Fruit fly (Drosophila melanogaster) whole organism, adult: Measurements from ENCODE around the gene CG12219.

Source experiments
- CG11617 ChIP-seq: fragments of 200-800 bp; sonication (Bioruptor generic); optimal IDR thresholded peaks from 2 replicates; lab custom pipeline; 2017; ENCODE audit warnings: mild to moderate bottlenecking, missing biosample characterization, missing genetic modification reagents, missing genetic modification characterization
- CG12768 ChIP-seq: fragments of 200-800 bp; sonication (Bioruptor generic); optimal IDR thresholded peaks from 2 replicates; lab custom pipeline; 2017; ENCODE audit warnings: missing biosample characterization, missing genetic modification characterization, mild to moderate bottlenecking, moderate library complexity, missing genetic modification reagents
- CG14711 ChIP-seq: fragments of 200-800 bp; sonication (Bioruptor generic); optimal IDR thresholded peaks from 2 replicates; lab custom pipeline; 2018; ENCODE audit warnings: missing biosample characterization, mild to moderate bottlenecking, missing genetic modification characterization, moderate library complexity
- CG1620 ChIP-seq: fragments of 200-800 bp; sonication (Bioruptor generic); optimal IDR thresholded peaks from 2 replicates; lab custom pipeline; 2016; ENCODE audit warnings: missing biosample characterization, missing genetic modification characterization
- CG33017 ChIP-seq: fragments of 200-800 bp; sonication (Bioruptor generic); optimal IDR thresholded peaks from 2 replicates; lab custom pipeline; 2018; ENCODE audit warnings: missing biosample characterization, mild to moderate bottlenecking, missing genetic modification characterization, moderate library complexity
- CG5204 ChIP-seq: fragments of 200-800 bp; sonication (Bioruptor generic); optimal IDR thresholded peaks from 2 replicates; lab custom pipeline; 2016; ENCODE audit warnings: missing biosample characterization, missing genetic modification characterization
- CG7045 ChIP-seq: fragments of 200-800 bp; sonication (Bioruptor generic); optimal IDR thresholded peaks from 2 replicates; lab custom pipeline; 2017; ENCODE audit warnings: missing biosample characterization, mild to moderate bottlenecking, missing genetic modification characterization
- CG7101 ChIP-seq: fragments of 200-800 bp; sonication (Bioruptor generic); optimal IDR thresholded peaks from 2 replicates; lab custom pipeline; 2018; ENCODE audit warnings: missing biosample characterization, mild to moderate bottlenecking, missing genetic modification characterization, moderate library complexity
- Clk ChIP-seq: fragments of 200-800 bp; sonication (Bioruptor generic); optimal IDR thresholded peaks from 2 replicates; lab custom pipeline; 2017; ENCODE audit warnings: missing biosample characterization, missing genetic modification characterization
- Crg-1 ChIP-seq: fragments of 200-800 bp; sonication (Bioruptor generic); optimal IDR thresholded peaks from 2 replicates; lab custom pipeline; 2016; ENCODE audit warnings: missing biosample characterization, missing genetic modification characterization
- Hr96 ChIP-seq: fragments of 200-800 bp; sonication (Bioruptor generic); optimal IDR thresholded peaks from 2 replicates; lab custom pipeline; 2016; ENCODE audit warnings: missing biosample characterization, missing genetic modification characterization
- Mnt ChIP-seq: fragments of 200-800 bp; sonication (Bioruptor generic); optimal IDR thresholded peaks from 2 replicates; lab custom pipeline; 2016; ENCODE audit warnings: missing biosample characterization, mild to moderate bottlenecking, missing genetic modification characterization
- bab1 ChIP-seq: fragments of 200-800 bp; sonication (Bioruptor generic); optimal IDR thresholded peaks from 3 replicates; lab custom pipeline; 2019; ENCODE audit warnings: missing biosample characterization, mild to moderate bottlenecking, missing genetic modification characterization, moderate library complexity
- cic ChIP-seq: fragments of 200-800 bp; sonication (Bioruptor generic); optimal IDR thresholded peaks from 2 replicates; lab custom pipeline; 2017; ENCODE audit warnings: missing biosample characterization, mild to moderate bottlenecking, missing genetic modification characterization, moderate library complexity
- cnc ChIP-seq, 2 experiments: fragments of >200 bp; optimal IDR thresholded peaks; 2 replicates each; lab custom pipeline; 2017
- kay ChIP-seq: fragments of 200-800 bp; sonication (Bioruptor generic); peaks from one replicate; lab custom pipeline; 2016; ENCODE audit warnings: missing biosample characterization, missing genetic modification characterization, borderline replicate concordance
- ovo ChIP-seq: fragments of 200-800 bp; sonication (Bioruptor generic); optimal IDR thresholded peaks from 2 replicates; lab custom pipeline; 2016; ENCODE audit warnings: missing biosample characterization, missing genetic modification characterization
- pad ChIP-seq: fragments of 200-800 bp; sonication (Bioruptor generic); optimal IDR thresholded peaks from 3 replicates; lab custom pipeline; 2017; ENCODE audit warnings: missing biosample characterization, missing genetic modification characterization, mild to moderate bottlenecking, moderate library complexity, missing genetic modification reagents
- tj ChIP-seq: fragments of 200-800 bp; sonication (Bioruptor generic); optimal IDR thresholded peaks from 3 replicates; lab custom pipeline; 2017; ENCODE audit warnings: missing biosample characterization, mild to moderate bottlenecking, missing genetic modification characterization, moderate library complexity
- toe ChIP-seq: fragments of 200-800 bp; sonication (Bioruptor generic); optimal IDR thresholded peaks from 2 replicates; lab custom pipeline; 2016; ENCODE audit warnings: missing biosample characterization, missing genetic modification characterization

Gene CG12219

DNA sequence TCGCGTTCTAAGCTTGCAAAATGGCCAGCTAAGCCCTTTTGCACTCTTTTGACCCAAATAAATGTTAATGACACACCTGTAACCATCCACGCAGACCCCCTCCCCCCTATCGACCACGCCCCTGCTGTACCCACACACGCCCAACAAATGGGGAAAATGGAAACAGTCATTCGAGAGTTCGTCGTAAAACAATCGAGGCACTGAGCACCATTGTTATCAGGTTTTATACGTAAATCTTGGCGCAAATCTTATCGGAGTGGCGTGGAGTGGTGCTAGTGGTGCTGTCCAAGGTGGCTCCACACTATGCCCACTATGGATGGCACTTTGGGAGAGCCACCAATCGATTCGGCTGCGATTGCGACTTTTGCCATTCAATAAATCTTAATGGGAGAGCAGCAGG lies 36.6 kb downstream of the CG12219 start:
- TF ChIP-seq CG14711 (tag; lab: Kevin White, UChicago) (no peak), Clk (GFP tag; lab: Kevin White, UChicago) (no peak), kay (GFP tag; lab: Kevin White, UChicago) (no peak), Mnt (GFP tag; lab: Kevin White, UChicago) (no peak), CG5204 (GFP tag; lab: Kevin White, UChicago) (no peak), cnc (optimal IDR thresholded peaks at IDR 0.05; lab: Kevin White, UChicago) (no peak), tj (peak; percentile 50), ovo (GFP tag; lab: Kevin White, UChicago) (no peak), pad (no peak), CG7101 (tag; lab: Kevin White, UChicago) (no peak), cic (GFP tag; lab: Kevin White, UChicago) (peak; percentile 12), CG11617 (GFP tag; lab: Kevin White, UChicago) (no peak)

DNA sequence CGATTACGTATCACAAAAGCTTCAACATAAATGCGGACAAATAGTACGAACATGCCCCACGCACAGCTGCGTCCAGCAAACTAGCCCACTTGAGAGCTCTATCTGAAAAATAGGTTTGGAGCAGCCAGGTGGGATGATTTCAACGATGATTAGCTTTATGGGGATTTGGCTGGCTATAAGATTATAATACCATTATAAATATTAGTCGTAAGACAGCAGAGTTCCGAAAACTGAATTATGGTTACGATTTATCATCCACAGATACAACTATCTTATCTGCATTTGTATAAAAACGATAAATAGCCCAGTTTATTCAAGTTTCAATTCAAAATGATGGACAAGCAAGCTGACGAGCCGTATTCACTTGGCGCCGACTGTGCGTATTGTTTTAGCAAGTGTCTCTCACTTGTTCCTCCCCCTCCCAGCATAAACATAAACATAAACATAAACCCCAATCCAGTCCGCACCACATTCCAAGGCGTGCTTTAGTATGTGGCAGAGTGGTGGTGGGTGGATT lies 37.4 kb downstream of the CG12219 start:
- TF ChIP-seq bab1 (GFP tag; lab: Kevin White, UChicago) (peak; percentile 12), pad (no peak)

DNA sequence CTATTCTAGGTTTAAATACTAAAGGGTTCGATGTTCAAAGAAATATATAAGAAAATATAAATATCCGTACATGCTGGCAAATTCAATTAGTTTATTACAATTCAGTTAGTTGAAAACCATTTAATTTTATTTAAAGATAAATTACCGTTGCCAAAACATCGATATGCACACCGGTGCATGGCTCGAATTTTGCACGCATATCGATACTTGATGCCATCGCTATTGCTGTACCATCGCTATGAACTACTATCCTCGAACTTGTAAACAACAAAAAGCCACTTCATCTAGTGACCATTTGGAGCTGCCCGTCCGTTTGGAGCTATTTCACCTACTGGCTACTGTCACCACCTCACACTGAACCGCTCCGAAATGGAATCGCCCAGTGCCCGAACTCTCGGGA lies 40.2 kb downstream of the CG12219 start, which contains the start of gene Josd:
Gene Josd (plus strand): TSS at position 270 of the 400 bp plus-strand sequence.
- TF ChIP-seq bab1 (GFP tag; lab: Kevin White, UChicago) = peak; percentile 48
- no peak for TF ChIP-seq CG33017
- no peak for TF ChIP-seq kay (GFP tag; lab: Kevin White, UChicago)
- TF ChIP-seq Hr96 (GFP tag; lab: Kevin White, UChicago) = no peak
- no peak for TF ChIP-seq CG7101 (tag; lab: Kevin White, UChicago)
- TF ChIP-seq CG14711 (tag; lab: Kevin White, UChicago) = no peak
- TF ChIP-seq Mnt (GFP tag; lab: Kevin White, UChicago) = peak; percentile 24
- TF ChIP-seq Crg-1 (GFP tag; lab: Kevin White, UChicago) = no peak
- TF ChIP-seq toe = peak; percentile 16
- no peak for TF ChIP-seq cic (GFP tag; lab: Kevin White, UChicago)
- TF ChIP-seq Clk (GFP tag; lab: Kevin White, UChicago) = no peak
- no peak for TF ChIP-seq CG7045 (GFP tag; lab: Kevin White, UChicago)
- no peak for TF ChIP-seq CG5204 (GFP tag; lab: Kevin White, UChicago)
- TF ChIP-seq tj = no peak
- TF ChIP-seq CG11617 (GFP tag; lab: Kevin White, UChicago) = no peak
- no peak for TF ChIP-seq ovo (GFP tag; lab: Kevin White, UChicago)
- no peak for TF ChIP-seq pad
- peak; percentile 7 for TF ChIP-seq CG1620
- no peak for TF ChIP-seq CG12768 (GFP tag; lab: Kevin White, UChicago)
- no peak for TF ChIP-seq cnc (optimal IDR thresholded peaks at IDR 0.05; lab: Kevin White, UChicago)

DNA sequence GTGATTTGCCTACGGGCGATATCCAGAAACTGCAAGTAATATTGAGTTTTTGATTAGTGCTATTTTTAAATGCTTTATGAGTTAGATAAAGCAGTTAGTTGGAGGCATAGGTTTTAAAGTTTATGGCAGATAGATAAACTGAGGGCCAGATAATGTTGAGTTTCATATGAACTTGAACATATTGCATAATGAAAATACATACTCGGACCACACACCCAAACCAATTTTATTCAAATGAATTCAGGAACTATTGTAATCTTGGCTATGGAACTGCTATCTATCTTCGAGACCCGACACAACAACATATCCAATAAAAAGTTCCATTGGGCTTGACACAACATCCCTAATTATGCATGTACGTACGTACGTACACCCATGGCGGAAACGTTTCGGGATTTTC lies 41.4 kb downstream of the CG12219 start:
- TF ChIP-seq pad = no peak
- TF ChIP-seq cic (GFP tag; lab: Kevin White, UChicago) = no peak
- TF ChIP-seq ovo (GFP tag; lab: Kevin White, UChicago) = no peak
- TF ChIP-seq Clk (GFP tag; lab: Kevin White, UChicago) = no peak
- TF ChIP-seq CG1620 = no peak
- no peak for TF ChIP-seq CG11617 (GFP tag; lab: Kevin White, UChicago)
- no peak for TF ChIP-seq CG7101 (tag; lab: Kevin White, UChicago)
- no peak for TF ChIP-seq toe
- TF ChIP-seq CG12768 (GFP tag; lab: Kevin White, UChicago) = no peak
- TF ChIP-seq kay (GFP tag; lab: Kevin White, UChicago) = no peak

DNA sequence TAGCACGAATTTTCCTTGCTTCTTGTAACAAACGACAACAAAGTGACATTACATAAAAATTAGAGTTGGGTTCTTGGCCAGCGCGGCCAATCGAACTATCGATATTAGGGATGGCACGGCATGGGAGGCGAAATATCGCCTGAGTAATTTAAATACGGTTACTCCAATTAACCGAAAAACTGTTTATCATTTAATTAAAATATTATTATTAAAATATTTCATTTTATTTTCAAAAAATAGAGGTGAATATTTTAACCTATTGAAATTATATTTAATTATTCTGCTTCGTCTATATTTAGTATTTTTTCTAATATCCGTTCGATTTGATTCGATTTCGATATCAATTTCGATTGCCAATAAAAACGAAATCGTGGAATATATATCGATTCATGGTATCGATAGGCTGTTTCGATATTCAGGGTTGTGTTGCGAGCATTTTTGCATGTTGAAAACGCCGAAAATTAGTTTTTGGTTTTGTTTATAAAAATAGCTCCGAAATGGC lies 45.6 kb downstream of the CG12219 start, which contains the start of the genes Rbcn-3A and Spx:
Gene Rbcn-3A (minus strand): TSS at position 74 of the 502 bp plus-strand sequence.
Gene Spx (plus strand): TSS at position 409 of the 502 bp plus-strand sequence.
- TF ChIP-seq Clk (GFP tag; lab: Kevin White, UChicago) (no peak), CG11617 (GFP tag; lab: Kevin White, UChicago) (peak; percentile 64), bab1 (GFP tag; lab: Kevin White, UChicago) (peak; percentile 49), CG5204 (GFP tag; lab: Kevin White, UChicago) (no peak), cic (GFP tag; lab: Kevin White, UChicago) (no peak), CG12768 (GFP tag; lab: Kevin White, UChicago) (no peak), toe (no peak), CG7045 (GFP tag; lab: Kevin White, UChicago) (no peak), cnc (optimal IDR thresholded peaks at IDR 0.05; lab: Kevin White, UChicago) (no peak), tj (peak; percentile 47), Hr96 (GFP tag; lab: Kevin White, UChicago) (no peak), CG33017 (no peak), pad (peak; percentile 31), kay (GFP tag; lab: Kevin White, UChicago) (no peak), CG14711 (tag; lab: Kevin White, UChicago) (peak; percentile 85), ovo (GFP tag; lab: Kevin White, UChicago) (peak; percentile 44), Crg-1 (GFP tag; lab: Kevin White, UChicago) (peak; percentile 27), CG1620 (no peak), Mnt (GFP tag; lab: Kevin White, UChicago) (peak; percentile 67), CG7101 (tag; lab: Kevin White, UChicago) (peak; percentile 73)
